Worm (Caenorhabditis elegans) whole organism, early embryonic: ENCODE measurements around the gene C29E4.10.

Experiments used
- B0310.2 ChIP-seq: sonication (generic microtip); optimal IDR thresholded peaks from 2 replicates; lab custom pipeline; 2016; ENCODE audit warnings: mild to moderate bottlenecking, missing genetic modification characterization, missing compliant biosample characterization
- F13C5.2 ChIP-seq: sonication (generic microtip); optimal IDR thresholded peaks from 2 replicates; lab custom pipeline; 2017; ENCODE audit warnings: mild to moderate bottlenecking, missing genetic modification characterization, inconsistent platforms, missing compliant biosample characterization
- ama-1 ChIP-seq: fragments of 150-350 bp; optimal IDR thresholded peaks from 2 replicates; lab custom pipeline; 2014
- ceh-36 ChIP-seq: sonication (generic microtip); optimal IDR thresholded peaks from 2 replicates; lab custom pipeline; 2016; ENCODE audit warnings: missing genetic modification characterization, inconsistent platforms, missing compliant biosample characterization
- flt-1 ChIP-seq: fragments of 200-800 bp; sonication (Bioruptor generic); IDR thresholded peaks from 2 replicates; pipeline ENCODE4 v1.3.6; 2022; ENCODE audit warnings: missing genetic modification characterization, missing compliant biosample characterization
- hmg-4 ChIP-seq: fragments of 200-800 bp; sonication (Bioruptor generic); optimal IDR thresholded peaks from 2 replicates; lab custom pipeline; 2018; ENCODE audit warnings: mild to moderate bottlenecking, missing genetic modification characterization, missing compliant biosample characterization
- scrt-1 ChIP-seq: fragments of 200-800 bp; sonication (Bioruptor generic); IDR thresholded peaks from 2 replicates; pipeline ENCODE4 v1.3.6; 2022; ENCODE audit warnings: missing genetic modification characterization, missing compliant biosample characterization
- sea-1 ChIP-seq: fragments of 200-800 bp; sonication (Bioruptor generic); conservative IDR thresholded peaks from 2 replicates; pipeline ENCODE4 v1.3.6; 2022; ENCODE audit warnings: missing genetic modification characterization, missing compliant biosample characterization
- tbx-11 ChIP-seq: fragments of 200-800 bp; sonication (Bioruptor generic); IDR thresholded peaks from 2 replicates; pipeline ENCODE4 v1.3.6; 2022; ENCODE audit warnings: missing genetic modification characterization, missing compliant biosample characterization

DNA sequence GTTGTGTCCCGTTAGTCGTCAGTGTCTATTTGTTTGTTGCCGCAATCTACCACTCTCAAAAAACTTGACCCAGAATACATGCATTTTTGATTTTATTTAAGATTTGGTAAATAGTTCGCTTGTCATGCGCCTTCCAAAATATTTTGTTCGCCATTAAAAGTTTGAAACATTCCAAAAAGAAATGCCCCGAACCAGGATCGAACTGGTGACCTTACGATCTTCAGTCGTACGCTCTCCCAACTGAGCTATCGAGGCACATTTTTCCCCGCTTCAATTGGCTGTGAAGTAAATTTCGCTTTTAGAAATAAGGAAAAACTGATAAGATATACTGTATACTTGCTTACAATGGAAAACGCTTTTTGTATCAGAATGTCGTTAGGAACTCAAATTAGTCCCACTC is 40.6 kb downstream of the C29E4.10 start:
- TF ChIP-seq ama-1 (lab: Kevin White, UChicago) (no peak), flt-1 (GFP tag; lab: Robert Waterston, UW) (no peak), sea-1 (GFP tag; lab: Robert Waterston, UW) (no peak), tbx-11 (no peak), hmg-4 (GFP tag; lab: Kevin White, UChicago) (no peak), B0310.2 (tag; lab: Kevin White, UChicago) (no peak), F13C5.2 (tag; lab: Kevin White, UChicago) (no peak), scrt-1 (GFP tag; lab: Robert Waterston, UW) (no peak), ceh-36 (tag; lab: Kevin White, UChicago) (no peak)
